Worm (Caenorhabditis elegans) whole organism, L3 larva: ENCODE results near the gene pqn-68.

Source experiments
- R02D3.7 ChIP-seq: fragments of 150-350 bp; optimal IDR thresholded peaks from 2 replicates; lab custom pipeline; 2014; ENCODE audit warnings: missing biosample characterization, missing genetic modification characterization
- ama-1 ChIP-seq: fragments of 150-350 bp; optimal IDR thresholded peaks from 2 replicates; lab custom pipeline; 2018
- ceh-9 ChIP-seq: sonication (generic microtip); optimal IDR thresholded peaks from 2 replicates; lab custom pipeline; 2018; ENCODE audit warnings: missing biosample characterization, missing genetic modification characterization
- daf-12 ChIP-seq: fragments of 150-350 bp; optimal IDR thresholded peaks from 2 replicates; lab custom pipeline; 2014; ENCODE audit warnings: missing biosample characterization, missing genetic modification reagents, missing genetic modification characterization
- elt-2 ChIP-seq: sonication (generic microtip); optimal IDR thresholded peaks from 2 replicates; lab custom pipeline; 2016; ENCODE audit warnings: missing genetic modification reagents, mild to moderate bottlenecking, missing genetic modification characterization, missing compliant biosample characterization
- elt-3 ChIP-seq, 3 experiments: fragments of 150-350 bp in 1 of 3; sonication (generic microtip) in 2 of 3; optimal IDR thresholded peaks; 2 replicates in 2 of 3; 4 replicates in 1 of 3; lab custom pipeline; 2014 to 2017; ENCODE audit warnings: missing biosample characterization in 3 of 3, missing genetic modification characterization in 3 of 3
- lin-39 ChIP-seq: fragments of 150-350 bp; optimal IDR thresholded peaks from 2 replicates; lab custom pipeline; 2018; ENCODE audit warnings: missing biosample characterization, missing genetic modification reagents, missing genetic modification characterization
- pqm-1 ChIP-seq: fragments of 150-350 bp; optimal IDR thresholded peaks from 2 replicates; lab custom pipeline; 2017; ENCODE audit warnings: missing biosample characterization, missing genetic modification characterization, inconsistent platforms
- skn-1 ChIP-seq: fragments of 150-350 bp; optimal IDR thresholded peaks from 2 replicates; lab custom pipeline; 2014; ENCODE audit warnings: missing biosample characterization, missing genetic modification characterization
- snpc-4 ChIP-seq: fragments of 150-350 bp; optimal IDR thresholded peaks from 2 replicates; lab custom pipeline; 2014; ENCODE audit warnings: missing biosample characterization, missing genetic modification characterization
- tbx-2 ChIP-seq: sonication (generic microtip); optimal IDR thresholded peaks from 2 replicates; lab custom pipeline; 2016; ENCODE audit warnings: mild to moderate bottlenecking, missing genetic modification characterization, missing compliant biosample characterization
- unc-62 ChIP-seq: fragments of 150-350 bp; sonication (generic microtip); optimal IDR thresholded peaks from 4 replicates; lab custom pipeline; 2014; ENCODE audit warnings: missing biosample characterization, missing genetic modification reagents, missing genetic modification characterization

DNA sequence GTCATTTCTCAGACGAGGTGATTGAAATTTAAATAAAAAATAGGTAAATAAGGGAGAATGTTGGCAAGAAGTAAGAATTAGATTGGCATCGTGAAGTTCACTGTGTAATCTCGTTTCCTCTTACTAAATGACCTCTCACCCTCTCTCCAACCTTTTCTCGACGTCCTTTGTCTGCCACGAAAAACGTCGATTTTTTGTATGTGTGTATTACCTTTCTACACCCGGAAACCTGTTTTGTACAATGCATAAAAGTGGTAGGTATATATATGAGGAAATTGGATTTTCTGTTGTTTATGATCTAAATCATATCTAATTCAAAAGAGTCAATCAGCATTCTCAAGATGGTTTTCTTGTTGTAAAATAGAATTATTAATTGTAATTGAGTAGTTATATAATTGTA lies 40.5 kb downstream of the pqn-68 start, which contains the start of the genes F15B9.11 and dsl-7:
- TF ChIP-seq lin-39 (no peak), pqm-1 (tag; lab: Kevin White, UChicago) (no peak), snpc-4 (tag; lab: Kevin White, UChicago) (no peak), R02D3.7 (tag; lab: Kevin White, UChicago) (no peak), elt-2 (tag; lab: Kevin White, UChicago) (no peak), daf-12 (tag; lab: Kevin White, UChicago) (no peak), unc-62 (GFP tag; lab: Kevin White, UChicago) (no peak), skn-1 (no peak), ceh-9 (no peak), ama-1 (lab: Kevin White, UChicago) (no peak), tbx-2 (tag; lab: Kevin White, UChicago) (no peak), elt-3 (tag; optimal IDR thresholded peaks at IDR 0.05; lab: Kevin White, UChicago) (no peak)
